Fruit fly (Drosophila melanogaster): ENCODE measurements around the gene CG13907.
A peak's percentile ranks its signal among the peaks of the same experiment; 100 is the strongest.

The CG13907 gene

dm6 chr3L:857063-858015 is 24.5 kb downstream of the CG13907 start, which contains the start of gene dpr20 (continued):
- TF ChIP-seq CG31388 (GFP tag; optimal IDR thresholded peaks at IDR 0.05) (no peak), CrebB (tag; optimal IDR thresholded peaks at IDR 0.05) (peak; percentile 52), CG14667 (GFP tag; IDR thresholded peaks at IDR 0.05) (peak; percentile 75), CkIIα-i1 (GFP tag; IDR thresholded peaks at IDR 0.05) (no peak), CG10654 (GFP tag; optimal IDR thresholded peaks at IDR 0.05) (peak; percentile 58), zfh2 (GFP tag; optimal IDR thresholded peaks at IDR 0.05) (peak; percentile 71), BtbVII (GFP tag; optimal IDR thresholded peaks at IDR 0.05) (peak; percentile 74), CG11696 (GFP tag; IDR thresholded peaks at IDR 0.05) (peak; percentile 74), CG12391 (tag; optimal IDR thresholded peaks at IDR 0.05) (peak; percentile 72), kni (GFP tag; optimal IDR thresholded peaks at IDR 0.05) (no peak), Dll (GFP tag; IDR thresholded peaks at IDR 0.05; ENCODE audit: partially characterized antibody) (no peak), cato (GFP tag; optimal IDR thresholded peaks at IDR 0.05; ENCODE audit: borderline replicate concordance) (no peak), CG14860 (GFP tag; IDR thresholded peaks at IDR 0.05; ENCODE audit: partially characterized antibody) (no peak), CG15011 (GFP tag; optimal IDR thresholded peaks at IDR 0.05) (peak; percentile 58), CG42726 (GFP tag; IDR thresholded peaks at IDR 0.05; ENCODE audit: partially characterized antibody) (no peak), wor (GFP tag; IDR thresholded peaks at IDR 0.05) (peak; percentile 50), mam (GFP tag; optimal IDR thresholded peaks at IDR 0.05) (peak; percentile 92), z (GFP tag; IDR thresholded peaks at IDR 0.05) (no peak), lilli (GFP tag; optimal IDR thresholded peaks at IDR 0.05) (peak; percentile 89), vfl (GFP tag; optimal IDR thresholded peaks at IDR 0.05) (peak; percentile 63), Ada2b (GFP tag; IDR thresholded peaks at IDR 0.05) (peak; percentile 90), bcd (GFP tag; optimal IDR thresholded peaks at IDR 0.05) (peak; percentile 64), CG6175 (GFP tag; IDR thresholded peaks at IDR 0.05) (peak; percentile 81), hth (optimal IDR thresholded peaks at IDR 0.05) (no peak), CG13775 (GFP tag; optimal IDR thresholded peaks at IDR 0.05) (peak; percentile 35), HLH4C (GFP tag; IDR thresholded peaks at IDR 0.05; ENCODE audit: partially characterized antibody) (no peak), psq (GFP tag; optimal IDR thresholded peaks at IDR 0.05) (no peak), twi (tag; optimal IDR thresholded peaks at IDR 0.05) (peak; percentile 28), nom (GFP tag; optimal IDR thresholded peaks at IDR 0.05) (peak; percentile 59), CG8359 (GFP tag; optimal IDR thresholded peaks at IDR 0.05; ENCODE audit: borderline replicate concordance) (no peak), CG34376 (GFP tag; optimal IDR thresholded peaks at IDR 0.05) (peak; percentile 56), gem (tag; optimal IDR thresholded peaks at IDR 0.05) (peak; percentile 77), cad (GFP tag; optimal IDR thresholded peaks at IDR 0.05) (no peak), cg (GFP tag; optimal IDR thresholded peaks at IDR 0.05) (no peak), Dref (GFP tag; IDR thresholded peaks at IDR 0.05) (no peak), org-1 (GFP tag; optimal IDR thresholded peaks at IDR 0.05) (peak; percentile 49), so (GFP tag; IDR thresholded peaks at IDR 0.05) (peak; percentile 79), dmrt11E (tag; optimal IDR thresholded peaks at IDR 0.05) (peak; percentile 43), CG30020 (tag; optimal IDR thresholded peaks at IDR 0.05) (no peak), CG3726 (GFP tag; IDR thresholded peaks at IDR 0.05) (peak; percentile 63; the same call in 1 of the 3 replicates), zf30C (GFP tag; optimal IDR thresholded peaks at IDR 0.05) (no peak), fd3F (GFP tag; optimal IDR thresholded peaks at IDR 0.05) (peak; percentile 73), CG12299 (tag; optimal IDR thresholded peaks at IDR 0.05) (peak; percentile 46), Fer1 (GFP tag; optimal IDR thresholded peaks at IDR 0.05) (peak; percentile 82), E2f1 (GFP tag; IDR thresholded peaks at IDR 0.05) (peak; percentile 83), CG4404 (GFP tag; IDR thresholded peaks at IDR 0.05) (peak; percentile 57; the same call in 1 of the 2 replicates), CG6791 (GFP tag; IDR thresholded peaks at IDR 0.05; ENCODE audit: partially characterized antibody) (no peak), D19B (GFP tag; optimal IDR thresholded peaks at IDR 0.05) (peak; percentile 42)
